Worm (Caenorhabditis elegans) whole organism, late embryonic: Measurements from ENCODE around the gene Y49E10.16.
A peak's percentile ranks its signal among the peaks of the same experiment; 100 is the strongest.

ENCODE experiments used
- K02D7.2 ChIP-seq: sonication (generic microtip); optimal IDR thresholded peaks from 2 replicates; lab custom pipeline; 2017; ENCODE audit warnings: mild to moderate bottlenecking, missing genetic modification characterization, missing compliant biosample characterization
- T23F11.4 ChIP-seq: fragments of 200-800 bp; sonication (Bioruptor generic); optimal IDR thresholded peaks from 2 replicates; lab custom pipeline; 2018; ENCODE audit warnings: mild to moderate bottlenecking, missing genetic modification characterization, missing compliant biosample characterization
- Y22D7AL.16 ChIP-seq: sonication (generic microtip); optimal IDR thresholded peaks from 2 replicates; lab custom pipeline; 2016; ENCODE audit warnings: missing genetic modification characterization, missing compliant biosample characterization
- ama-1 ChIP-seq: fragments of 150-350 bp; optimal IDR thresholded peaks from 2 replicates; lab custom pipeline; 2014
- ceh-14 ChIP-seq: sonication (generic microtip); optimal IDR thresholded peaks from 2 replicates; lab custom pipeline; 2016; ENCODE audit warnings: missing genotype, missing genetic modification characterization, missing compliant biosample characterization
- ceh-19 ChIP-seq: fragments of 200-800 bp; sonication (Bioruptor generic); optimal IDR thresholded peaks from 2 replicates; lab custom pipeline; 2018; ENCODE audit warnings: mild to moderate bottlenecking, missing genetic modification characterization, missing compliant biosample characterization
- ceh-2 ChIP-seq: sonication (generic microtip); optimal IDR thresholded peaks from 2 replicates; lab custom pipeline; 2016; ENCODE audit warnings: missing genotype, missing genetic modification characterization, missing compliant biosample characterization
- ceh-22 ChIP-seq: sonication (generic microtip); optimal IDR thresholded peaks from 2 replicates; lab custom pipeline; 2017; ENCODE audit warnings: missing biosample characterization, missing genetic modification characterization
- ceh-24 ChIP-seq: sonication (generic microtip); optimal IDR thresholded peaks from 2 replicates; lab custom pipeline; 2016; ENCODE audit warnings: mild to moderate bottlenecking, missing genetic modification characterization, missing compliant biosample characterization
- ceh-31 ChIP-seq: sonication (generic microtip); optimal IDR thresholded peaks from 2 replicates; lab custom pipeline; 2016; ENCODE audit warnings: missing genetic modification characterization, missing compliant biosample characterization
- ceh-34 ChIP-seq: sonication (generic microtip); optimal IDR thresholded peaks from 2 replicates; lab custom pipeline; 2016; ENCODE audit warnings: mild to moderate bottlenecking, missing genetic modification characterization, missing compliant biosample characterization
- ceh-45 ChIP-seq: fragments of 200-800 bp; sonication (Bioruptor generic); IDR thresholded peaks from 2 replicates; pipeline ENCODE4 v1.3.6; 2022; ENCODE audit warnings: missing genetic modification reagents, missing genetic modification characterization, missing compliant biosample characterization
- ceh-48 ChIP-seq: sonication (generic microtip); optimal IDR thresholded peaks from 2 replicates; lab custom pipeline; 2016; ENCODE audit warnings: missing genetic modification characterization, inconsistent platforms, missing compliant biosample characterization
- ceh-6 ChIP-seq: fragments of 200-800 bp; sonication (Bioruptor generic); optimal IDR thresholded peaks from 2 replicates; lab custom pipeline; 2018; ENCODE audit warnings: mild to moderate bottlenecking, missing genetic modification characterization, missing compliant biosample characterization
- dmd-4 ChIP-seq: sonication (generic microtip); optimal IDR thresholded peaks from 2 replicates; lab custom pipeline; 2016; ENCODE audit warnings: borderline replicate concordance, missing genetic modification characterization, missing compliant biosample characterization
- dve-1 ChIP-seq: sonication (generic microtip); optimal IDR thresholded peaks from 2 replicates; lab custom pipeline; 2017; ENCODE audit warnings: antibody characterized with exemption, mild to moderate bottlenecking, missing genetic modification characterization, missing compliant biosample characterization
- elt-2 ChIP-seq: sonication (generic microtip); optimal IDR thresholded peaks from 2 replicates; lab custom pipeline; 2016; ENCODE audit warnings: missing genetic modification reagents, missing genetic modification characterization, missing compliant biosample characterization
- elt-4 ChIP-seq: sonication (generic microtip); optimal IDR thresholded peaks from 2 replicates; lab custom pipeline; 2016; ENCODE audit warnings: missing genetic modification characterization, missing compliant biosample characterization
- ets-4 ChIP-seq: sonication (generic microtip); optimal IDR thresholded peaks from 2 replicates; lab custom pipeline; 2016; ENCODE audit warnings: missing genetic modification characterization, missing compliant biosample characterization
- fax-1 ChIP-seq: sonication (generic microtip); optimal IDR thresholded peaks from 2 replicates; lab custom pipeline; 2016; ENCODE audit warnings: missing genotype, missing genetic modification characterization, missing compliant biosample characterization
- gmeb-2 ChIP-seq: sonication (generic microtip); optimal IDR thresholded peaks from 2 replicates; lab custom pipeline; 2016; ENCODE audit warnings: missing genetic modification characterization, inconsistent platforms, missing compliant biosample characterization
- hlh-13 ChIP-seq: fragments of 200-800 bp; sonication (Bioruptor generic); optimal IDR thresholded peaks from 2 replicates; lab custom pipeline; 2018; ENCODE audit warnings: mild to moderate bottlenecking, missing genetic modification characterization, missing compliant biosample characterization
- hlh-6 ChIP-seq: sonication (generic microtip); optimal IDR thresholded peaks from 2 replicates; lab custom pipeline; 2016; ENCODE audit warnings: missing genotype, missing genetic modification characterization, missing compliant biosample characterization
- lim-6 ChIP-seq: sonication (generic microtip); optimal IDR thresholded peaks from 2 replicates; lab custom pipeline; 2016; ENCODE audit warnings: missing genetic modification characterization, missing compliant biosample characterization
- madf-2 ChIP-seq: sonication (generic microtip); optimal IDR thresholded peaks from 2 replicates; lab custom pipeline; 2017; ENCODE audit warnings: missing genetic modification characterization, missing compliant biosample characterization
- nfya-1 ChIP-seq: sonication (generic microtip); optimal IDR thresholded peaks from 2 replicates; lab custom pipeline; 2017; ENCODE audit warnings: missing genetic modification characterization, mild to moderate bottlenecking, missing compliant biosample characterization, antibody characterized with exemption, moderate library complexity
- nhr-11 ChIP-seq: fragments of 150-350 bp; optimal IDR thresholded peaks from 2 replicates; lab custom pipeline; 2014; ENCODE audit warnings: missing biosample characterization, missing genetic modification characterization
- nhr-232 ChIP-seq: sonication (generic microtip); optimal IDR thresholded peaks from 2 replicates; lab custom pipeline; 2016; ENCODE audit warnings: missing genetic modification characterization, missing compliant biosample characterization
- odd-2 ChIP-seq: sonication (generic microtip); optimal IDR thresholded peaks from 2 replicates; lab custom pipeline; 2017; ENCODE audit warnings: antibody characterized with exemption, mild to moderate bottlenecking, missing genetic modification characterization, missing compliant biosample characterization
- pax-1 ChIP-seq: fragments of 150-350 bp; optimal IDR thresholded peaks from 2 replicates; lab custom pipeline; 2014; ENCODE audit warnings: missing biosample characterization, missing genetic modification characterization
- pha-2 ChIP-seq: sonication (generic microtip); optimal IDR thresholded peaks from 2 replicates; lab custom pipeline; 2017; ENCODE audit warnings: mild to moderate bottlenecking, missing genetic modification characterization, missing compliant biosample characterization
- pqm-1 ChIP-seq: sonication (generic microtip); optimal IDR thresholded peaks from 2 replicates; lab custom pipeline; 2016; ENCODE audit warnings: missing genetic modification characterization, missing compliant biosample characterization
- pros-1 ChIP-seq: fragments of 150-350 bp; optimal IDR thresholded peaks from 2 replicates; lab custom pipeline; 2014; ENCODE audit warnings: missing biosample characterization, missing genetic modification reagents, missing genetic modification characterization
- rnt-1 ChIP-seq: sonication (generic microtip); optimal IDR thresholded peaks from 2 replicates; lab custom pipeline; 2016; ENCODE audit warnings: missing genetic modification characterization, missing compliant biosample characterization
- sdc-2 ChIP-seq: sonication (generic microtip); optimal IDR thresholded peaks from 2 replicates; lab custom pipeline; 2016; ENCODE audit warnings: missing genotype, missing genetic modification characterization, missing compliant biosample characterization
- sox-2 ChIP-seq: fragments of 200-800 bp; sonication (Bioruptor generic); IDR thresholded peaks from 2 replicates; pipeline ENCODE4 v1.3.6; 2022; ENCODE audit warnings: missing genetic modification reagents, missing genetic modification characterization, missing compliant biosample characterization
- sox-4 ChIP-seq: sonication (generic microtip); optimal IDR thresholded peaks from 2 replicates; lab custom pipeline; 2017; ENCODE audit warnings: mild to moderate bottlenecking, missing genetic modification characterization, inconsistent platforms, missing compliant biosample characterization
- syd-9 ChIP-seq: sonication (generic microtip); optimal IDR thresholded peaks from 2 replicates; lab custom pipeline; 2016; ENCODE audit warnings: mild to moderate bottlenecking, missing genetic modification characterization, moderate library complexity, missing compliant biosample characterization
- tbx-2 ChIP-seq: sonication (generic microtip); optimal IDR thresholded peaks from 2 replicates; lab custom pipeline; 2016; ENCODE audit warnings: missing genetic modification characterization, missing compliant biosample characterization
- ttx-3 ChIP-seq: sonication (generic microtip); optimal IDR thresholded peaks from 2 replicates; lab custom pipeline; 2016; ENCODE audit warnings: missing genetic modification reagents, missing genetic modification characterization, missing compliant biosample characterization
- unc-42 ChIP-seq: sonication (generic microtip); optimal IDR thresholded peaks from 2 replicates; lab custom pipeline; 2016; ENCODE audit warnings: missing genotype, missing genetic modification characterization, missing compliant biosample characterization
- unc-55 ChIP-seq: sonication (generic microtip); optimal IDR thresholded peaks from 2 replicates; lab custom pipeline; 2017; ENCODE audit warnings: missing biosample characterization, missing genetic modification reagents, missing genetic modification characterization
- unc-86 ChIP-seq: sonication (generic microtip); optimal IDR thresholded peaks from 2 replicates; lab custom pipeline; 2016; ENCODE audit warnings: missing genetic modification characterization, missing compliant biosample characterization
- zip-5 ChIP-seq: sonication (generic microtip); optimal IDR thresholded peaks from 2 replicates; lab custom pipeline; 2016; ENCODE audit warnings: missing genetic modification characterization, missing compliant biosample characterization

The Y49E10.16 gene

DNA sequence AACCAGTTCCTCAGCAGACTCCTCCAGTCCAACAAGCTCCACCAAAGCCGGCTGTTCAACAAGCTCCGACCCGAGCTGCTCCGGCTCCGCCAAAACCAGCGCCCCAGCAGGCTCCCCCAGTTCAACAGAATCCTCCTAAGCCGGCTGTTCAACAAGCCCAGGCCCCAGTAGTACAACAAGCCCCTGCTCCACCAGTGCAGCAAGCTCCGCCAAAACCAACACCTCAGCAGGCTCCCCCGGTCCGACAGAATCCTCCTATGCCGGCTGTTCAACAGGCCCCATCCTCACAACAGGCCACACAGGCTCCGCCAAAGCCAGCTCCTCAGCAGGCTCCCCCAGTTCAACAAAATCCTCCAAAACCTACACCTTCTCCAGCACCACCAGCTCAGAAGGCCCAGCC, 40.3 kb downstream of the Y49E10.16 start:
- TF ChIP-seq unc-86 (tag; lab: Kevin White, UChicago): no peak
- no peak for TF ChIP-seq nhr-11 (tag; lab: Kevin White, UChicago)
- TF ChIP-seq K02D7.2: no peak
- no peak for TF ChIP-seq ceh-2 (tag; lab: Kevin White, UChicago)
- TF ChIP-seq nhr-232: no peak
- TF ChIP-seq pax-1: no peak
- TF ChIP-seq pha-2 (tag; lab: Kevin White, UChicago): no peak
- TF ChIP-seq dve-1 (tag; lab: Kevin White, UChicago): no peak
- TF ChIP-seq ceh-34 (tag; lab: Kevin White, UChicago): no peak
- TF ChIP-seq syd-9: no peak
- TF ChIP-seq ttx-3 (tag; lab: Kevin White, UChicago): no peak
- TF ChIP-seq unc-42 (tag; lab: Kevin White, UChicago): no peak
- no peak for TF ChIP-seq ceh-22 (tag; lab: Kevin White, UChicago)
- no peak for TF ChIP-seq hlh-13 (GFP tag; lab: Kevin White, UChicago)

DNA sequence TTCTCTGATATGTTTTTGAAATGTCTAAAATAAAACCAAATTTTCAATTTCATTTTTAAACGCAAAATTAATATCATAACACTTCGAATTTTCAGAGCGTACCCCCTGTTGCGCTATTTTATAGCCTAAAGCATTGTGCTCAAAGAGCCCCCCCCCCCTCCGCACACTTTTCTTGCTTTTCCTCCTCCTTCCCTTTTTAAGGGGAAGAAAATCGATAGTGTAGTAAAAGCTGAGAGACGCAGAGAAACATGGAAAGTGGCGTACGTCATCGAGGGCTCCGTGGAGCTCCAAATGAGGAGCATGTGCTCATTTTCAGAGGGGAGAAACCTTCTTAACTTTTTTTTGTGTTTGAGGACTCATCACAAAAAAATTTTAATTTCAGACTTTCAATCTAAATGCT, 42.2 kb downstream of the Y49E10.16 start, which contains the start of gene cccp-1:
cccp-1 (plus strand) TSS at position 377 of the 400 bp plus-strand sequence.
- no peak for TF ChIP-seq zip-5
- TF ChIP-seq nhr-11 (tag; lab: Kevin White, UChicago): no peak
- peak; percentile 39 for TF ChIP-seq unc-42 (tag; lab: Kevin White, UChicago)
- no peak for TF ChIP-seq pros-1 (tag; lab: Kevin White, UChicago)
- TF ChIP-seq hlh-6 (tag; lab: Kevin White, UChicago): no peak
- TF ChIP-seq ceh-34 (tag; lab: Kevin White, UChicago): no peak
- no peak for TF ChIP-seq rnt-1 (tag; lab: Kevin White, UChicago)
- TF ChIP-seq ets-4 (tag; lab: Kevin White, UChicago): no peak
- no peak for TF ChIP-seq pqm-1 (tag; lab: Kevin White, UChicago)
- peak; percentile 7 for TF ChIP-seq ceh-19 (GFP tag; lab: Kevin White, UChicago)
- no peak for TF ChIP-seq ceh-24 (tag; lab: Kevin White, UChicago)
- TF ChIP-seq unc-55 (GFP tag; lab: Kevin White, UChicago): no peak
- no peak for TF ChIP-seq lim-6 (tag; lab: Kevin White, UChicago)
- peak; percentile 39 for TF ChIP-seq ceh-31 (tag; lab: Kevin White, UChicago)
- TF ChIP-seq pha-2 (tag; lab: Kevin White, UChicago): no peak
- TF ChIP-seq ceh-45: no peak
- TF ChIP-seq elt-4 (tag; lab: Kevin White, UChicago): no peak
- no peak for TF ChIP-seq dmd-4 (tag; lab: Kevin White, UChicago)
- no peak for TF ChIP-seq gmeb-2 (tag; lab: Kevin White, UChicago)
- no peak for TF ChIP-seq sox-4 (tag; lab: Kevin White, UChicago)
- no peak for TF ChIP-seq odd-2
- TF ChIP-seq ceh-22 (tag; lab: Kevin White, UChicago): no peak
- TF ChIP-seq Y22D7AL.16: no peak
- TF ChIP-seq ceh-14 (tag; lab: Kevin White, UChicago): no peak
- no peak for TF ChIP-seq ceh-6
- no peak for TF ChIP-seq fax-1 (tag; lab: Kevin White, UChicago)
- no peak for TF ChIP-seq elt-2 (tag; lab: Kevin White, UChicago)
- TF ChIP-seq madf-2 (tag; lab: Kevin White, UChicago): no peak
- no peak for TF ChIP-seq ama-1
- no peak for TF ChIP-seq sox-2 (GFP tag; lab: Robert Waterston, UW)
- no peak for TF ChIP-seq tbx-2 (tag; lab: Kevin White, UChicago)
- no peak for TF ChIP-seq T23F11.4
- no peak for TF ChIP-seq ttx-3 (tag; lab: Kevin White, UChicago)
- TF ChIP-seq ceh-48 (tag; lab: Kevin White, UChicago): peak; percentile 95
- TF ChIP-seq nfya-1: peak; percentile 25
- no peak for TF ChIP-seq K02D7.2
- no peak for TF ChIP-seq sdc-2
